Worm (Caenorhabditis elegans) whole organism, midembryonic: ENCODE results near the gene idhg-1.

Experiments
- T22C8.4 ChIP-seq: fragments of 200-800 bp; sonication (Bioruptor generic); IDR thresholded peaks from 2 replicates; pipeline ENCODE4 v1.3.6; 2022; ENCODE audit warnings: missing genetic modification characterization, missing compliant biosample characterization
- flt-1 ChIP-seq: fragments of 200-800 bp; sonication (Bioruptor generic); IDR thresholded peaks from 2 replicates; pipeline ENCODE4 v1.3.6; 2022; ENCODE audit warnings: missing genetic modification characterization, missing compliant biosample characterization

DNA sequence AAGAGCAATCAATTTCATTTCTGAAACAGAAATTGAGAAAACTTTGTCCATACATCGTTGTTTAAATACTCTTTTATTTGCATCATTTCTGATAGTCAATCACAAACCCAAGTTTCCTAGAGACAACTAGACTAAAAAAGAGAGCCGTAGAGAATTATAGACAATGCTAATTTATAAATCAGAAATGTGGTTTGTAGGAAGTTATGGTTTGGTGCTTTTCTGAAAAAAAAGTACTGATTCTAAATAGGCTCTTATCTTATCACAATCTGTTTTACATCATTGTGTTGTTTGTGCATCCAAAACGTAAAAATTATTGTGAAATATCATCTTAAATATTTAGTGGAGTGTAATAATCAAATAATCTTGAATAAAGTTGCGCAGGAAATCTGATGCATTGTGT, 28.0 kb upstream of the idhg-1 start, which contains the start of gene ugt-62:
- TF ChIP-seq flt-1 (GFP tag; lab: Robert Waterston, UW) = no peak
- TF ChIP-seq T22C8.4 (GFP tag; lab: Robert Waterston, UW) = no peak
